Fruit fly (Drosophila melanogaster): ENCODE measurements around the gene CG13078.

Gene CG13078

DNA sequence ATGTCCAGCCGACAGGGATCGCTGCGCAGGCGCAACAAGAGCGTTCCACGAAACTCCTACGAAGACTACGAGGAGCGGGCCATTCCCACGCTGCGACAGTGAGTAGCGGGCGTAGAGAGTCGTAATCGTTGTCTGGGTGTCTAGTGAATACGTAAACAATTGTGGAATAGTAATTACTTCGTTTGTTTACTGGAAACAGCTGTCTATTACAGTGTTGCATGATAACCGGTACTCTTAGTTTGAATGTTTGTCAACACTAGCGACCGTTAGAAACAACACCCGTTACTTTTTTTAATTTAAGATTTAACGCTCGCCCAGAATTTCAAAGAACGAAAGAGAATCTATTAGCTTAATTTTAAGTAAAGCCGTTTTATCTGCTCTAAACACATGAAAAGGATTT, 33.6 kb upstream of the CG13078 start, which contains the start of gene CG10165:
CG10165 (minus strand) TSS at position 214 of the 400 bp plus-strand sequence.
- TF ChIP-seq h (GFP tag; optimal IDR thresholded peaks at IDR 0.05) (peak; percentile 37), CrebA (GFP tag; optimal IDR thresholded peaks at IDR 0.05; ENCODE audit: borderline replicate concordance) (no peak), usp (GFP tag; optimal IDR thresholded peaks at IDR 0.05) (no peak), pan (optimal IDR thresholded peaks at IDR 0.05) (no peak), dsf (GFP tag; optimal IDR thresholded peaks at IDR 0.05; ENCODE audit: borderline replicate concordance) (no peak), Myc (optimal IDR thresholded peaks at IDR 0.05) (no peak), Hr83 (GFP tag; optimal IDR thresholded peaks at IDR 0.05; ENCODE audit: poor library complexity, severe bottlenecking) (peak; percentile 26), GATAd (GFP tag; optimal IDR thresholded peaks at IDR 0.05) (no peak), brk (GFP tag; optimal IDR thresholded peaks at IDR 0.05) (no peak), br (GFP tag; optimal IDR thresholded peaks at IDR 0.05) (no peak), Mio (GFP tag; optimal IDR thresholded peaks at IDR 0.05) (no peak), fru (GFP tag; optimal IDR thresholded peaks at IDR 0.05) (peak; percentile 91), sv (GFP tag; optimal IDR thresholded peaks at IDR 0.05) (no peak), dmrt93B (GFP tag; optimal IDR thresholded peaks at IDR 0.05) (no peak), foxo (GFP tag; optimal IDR thresholded peaks at IDR 0.05) (no peak), sage (GFP tag; optimal IDR thresholded peaks at IDR 0.05) (no peak)

DNA sequence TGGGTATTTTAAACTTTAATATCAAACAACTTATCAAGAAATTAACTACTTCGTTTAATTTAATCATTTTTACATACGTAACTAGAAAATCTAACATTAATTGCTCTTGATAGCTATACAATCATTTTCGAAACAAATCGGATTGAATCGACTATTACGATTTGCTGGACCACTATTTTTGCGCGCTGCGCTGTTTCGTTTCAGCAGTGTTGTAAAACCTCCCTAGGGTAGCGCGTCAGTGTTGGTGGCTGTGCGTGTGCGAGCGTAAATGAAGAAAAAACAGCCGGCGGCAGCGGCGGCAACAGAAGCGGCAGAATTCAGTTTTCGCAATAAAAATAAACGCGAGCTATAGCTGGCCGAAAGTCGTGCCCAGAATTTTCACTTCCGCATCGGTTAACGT, 30.5 kb upstream of the CG13078 start, which contains the start of gene CG33116:
CG33116 (plus strand) TSS at position 233 of the 400 bp plus-strand sequence.
- peak; percentile 50 for TF ChIP-seq dsf (GFP tag; optimal IDR thresholded peaks at IDR 0.05; ENCODE audit: borderline replicate concordance)
- peak; percentile 84 for TF ChIP-seq sv (GFP tag; optimal IDR thresholded peaks at IDR 0.05)
- peak; percentile 90 for TF ChIP-seq fru (GFP tag; optimal IDR thresholded peaks at IDR 0.05)
- peak; percentile 63 for TF ChIP-seq sage (GFP tag; optimal IDR thresholded peaks at IDR 0.05)
- peak; percentile 80 for TF ChIP-seq Sp1 (GFP tag; optimal IDR thresholded peaks at IDR 0.05)
- TF ChIP-seq N (GFP tag; optimal IDR thresholded peaks at IDR 0.05), result no peak
- peak; percentile 86 for TF ChIP-seq OdsH (GFP tag; optimal IDR thresholded peaks at IDR 0.05)
- TF ChIP-seq HLH106 (tag; optimal IDR thresholded peaks at IDR 0.05), result peak; percentile 85
- no peak for TF ChIP-seq Dif (GFP tag; optimal IDR thresholded peaks at IDR 0.05; ENCODE audit: partially characterized antibody)
- no peak for TF ChIP-seq Abd-B (GFP tag; optimal IDR thresholded peaks at IDR 0.05)
- peak; percentile 17 to 92 for TF ChIP-seq foxo (GFP tag; optimal IDR thresholded peaks at IDR 0.05)
- peak; percentile 61 for TF ChIP-seq CG9705 (GFP tag; optimal IDR thresholded peaks at IDR 0.05)
- TF ChIP-seq jim (GFP tag; optimal IDR thresholded peaks at IDR 0.05), result peak; percentile 2
- TF ChIP-seq Hr83 (GFP tag; optimal IDR thresholded peaks at IDR 0.05; ENCODE audit: poor library complexity, severe bottlenecking), result peak; percentile 92
- TF ChIP-seq tai (GFP tag; optimal IDR thresholded peaks at IDR 0.05), result no peak
- TF ChIP-seq GATAd (GFP tag; optimal IDR thresholded peaks at IDR 0.05), result peak; percentile 28
- TF ChIP-seq brk (GFP tag; optimal IDR thresholded peaks at IDR 0.05), result peak; percentile 82
- TF ChIP-seq lola (GFP tag; optimal IDR thresholded peaks at IDR 0.05), result no peak
- peak; percentile 61 for TF ChIP-seq Jra (GFP tag; optimal IDR thresholded peaks at IDR 0.05)
- no peak for TF ChIP-seq usp (GFP tag; optimal IDR thresholded peaks at IDR 0.05)
- no peak for TF ChIP-seq Dfd (GFP tag; optimal IDR thresholded peaks at IDR 0.05)
- peak; percentile 89 for TF ChIP-seq br (GFP tag; optimal IDR thresholded peaks at IDR 0.05)
- TF ChIP-seq rgr (GFP tag; optimal IDR thresholded peaks at IDR 0.05), result peak; percentile 93
- peak; percentile 89 for TF ChIP-seq woc (GFP tag; optimal IDR thresholded peaks at IDR 0.05)
- TF ChIP-seq CrebA (GFP tag; optimal IDR thresholded peaks at IDR 0.05; ENCODE audit: borderline replicate concordance), result no peak
- peak; percentile 68 for TF ChIP-seq psq (GFP tag; optimal IDR thresholded peaks at IDR 0.05)
- TF ChIP-seq Hr78 (GFP tag; optimal IDR thresholded peaks at IDR 0.05), result no peak
- TF ChIP-seq h (GFP tag; optimal IDR thresholded peaks at IDR 0.05), result peak; percentile 90
- TF ChIP-seq Vsx2 (GFP tag; optimal IDR thresholded peaks at IDR 0.05; ENCODE audit: partially characterized antibody), result no peak
- peak; percentile 63 for TF ChIP-seq Mio (GFP tag; optimal IDR thresholded peaks at IDR 0.05)
- TF ChIP-seq Myc (optimal IDR thresholded peaks at IDR 0.05), result peak; percentile 41
- TF ChIP-seq dl (GFP tag; optimal IDR thresholded peaks at IDR 0.05; ENCODE audit: insufficient read depth in 1 of 2, partially characterized antibody in 2 of 2), result no peak
- TF ChIP-seq dmrt93B (GFP tag; optimal IDR thresholded peaks at IDR 0.05), result peak; percentile 71
- TF ChIP-seq Hnf4 (GFP tag; optimal IDR thresholded peaks at IDR 0.05), result peak; percentile 91
- peak; percentile 89 for TF ChIP-seq ey (GFP tag; optimal IDR thresholded peaks at IDR 0.05)
- TF ChIP-seq Rel (GFP tag; optimal IDR thresholded peaks at IDR 0.05), result no peak
- peak; percentile 58 for TF ChIP-seq Rel (tag; optimal IDR thresholded peaks at IDR 0.05)
- TF ChIP-seq CG32264 (GFP tag; optimal IDR thresholded peaks at IDR 0.05), result peak; percentile 74
- no peak for TF ChIP-seq pan (optimal IDR thresholded peaks at IDR 0.05)
